Fruit fly (Drosophila melanogaster): Measurements from ENCODE around the gene ND-13A.

ND-13A gene

DNA sequence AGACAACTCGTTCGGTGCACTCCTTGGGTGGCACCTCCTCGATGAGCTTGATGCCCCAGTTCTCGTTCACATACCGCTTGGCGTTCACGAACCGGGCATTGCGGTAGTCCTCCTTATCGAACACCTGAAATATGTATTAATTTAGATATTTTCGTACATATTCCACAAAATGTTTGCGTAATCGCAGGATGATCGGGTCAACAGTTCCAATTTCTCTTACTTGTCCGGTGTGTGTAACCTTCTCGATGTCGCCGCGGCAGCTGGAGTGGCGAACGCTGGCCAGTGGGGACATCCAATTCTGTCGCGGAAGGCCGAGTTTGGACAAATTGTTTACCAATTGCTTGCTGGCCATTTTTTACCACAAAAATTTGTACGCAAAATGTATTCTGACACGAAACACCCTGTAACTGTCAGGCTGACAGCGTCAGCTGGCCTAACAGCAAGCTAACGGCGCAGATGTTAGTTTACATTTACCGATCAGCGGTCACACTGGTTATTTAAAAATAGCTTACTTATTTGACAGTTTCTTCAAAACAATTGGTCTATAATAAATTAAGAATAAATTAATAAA, at the start of gene ND-13A:
Gene ND-13A, minus strand, starts transcription at position 499 of the 571 bp plus-strand sequence.
- TF ChIP-seq bab1 (GFP tag; optimal IDR thresholded peaks at IDR 0.05) = peak; percentile 44
- TF ChIP-seq toe (GFP tag; optimal IDR thresholded peaks at IDR 0.05) = no peak

DNA sequence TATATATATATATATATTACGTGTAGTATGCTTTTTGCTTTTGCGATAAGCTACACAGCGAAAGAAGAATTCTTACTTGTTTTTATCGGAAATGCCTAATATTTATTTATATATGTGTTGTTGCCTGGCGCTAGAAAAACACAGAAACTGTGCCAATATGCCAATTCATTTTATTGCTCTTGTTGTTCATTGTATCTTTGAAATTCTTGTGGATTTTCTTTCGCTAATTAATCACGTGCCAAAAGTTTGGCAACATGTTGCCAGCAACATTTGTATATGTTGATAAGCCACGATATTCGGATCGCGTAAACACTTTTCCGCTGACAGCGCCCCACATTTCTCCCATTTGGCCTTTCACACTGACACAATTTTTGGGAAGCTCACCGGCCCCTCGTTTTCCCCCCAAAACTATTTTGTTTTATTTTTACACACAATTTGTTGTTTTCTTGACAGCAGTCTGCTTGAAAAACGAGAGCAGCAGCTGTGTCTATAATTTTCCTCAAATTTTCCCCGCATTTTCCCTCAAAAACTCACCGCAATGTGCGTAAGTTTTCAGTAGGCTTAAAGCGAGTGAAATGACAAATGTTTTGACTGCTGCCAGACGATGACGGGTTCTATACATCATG, 49.7 kb upstream of the ND-13A start:
- peak; percentile 67 for TF ChIP-seq kay (GFP tag; ENCODE audit: borderline replicate concordance)
- TF ChIP-seq CG7101 (tag; optimal IDR thresholded peaks at IDR 0.05) = peak; percentile 31
- peak; percentile 16 for TF ChIP-seq CG11617 (GFP tag; optimal IDR thresholded peaks at IDR 0.05)
- no peak for TF ChIP-seq Mnt (GFP tag; optimal IDR thresholded peaks at IDR 0.05)

DNA sequence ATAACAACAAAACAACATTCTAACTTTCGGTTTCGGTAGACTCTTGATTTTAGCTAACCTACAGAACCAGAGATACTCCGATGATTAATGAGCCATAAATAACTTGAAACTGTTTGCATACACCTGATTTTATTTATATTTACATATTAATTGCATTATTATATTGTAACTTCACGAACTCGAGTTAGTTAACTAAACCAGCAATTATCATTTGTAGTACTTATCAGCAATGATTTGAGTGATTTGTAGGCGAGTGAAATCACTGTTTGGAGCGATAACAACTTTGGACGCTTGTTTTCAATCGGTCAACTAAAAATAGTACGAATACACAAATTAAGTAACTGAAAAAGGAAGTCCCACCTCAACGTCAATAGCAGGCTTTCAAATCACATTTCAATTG, 47.8 kb upstream of the ND-13A start:
- TF ChIP-seq kay (GFP tag; ENCODE audit: borderline replicate concordance) (peak; percentile 84), CG1620 (GFP tag; optimal IDR thresholded peaks at IDR 0.05) (no peak), CG12768 (GFP tag; optimal IDR thresholded peaks at IDR 0.05) (no peak), pad (GFP tag; optimal IDR thresholded peaks at IDR 0.05) (no peak)

DNA sequence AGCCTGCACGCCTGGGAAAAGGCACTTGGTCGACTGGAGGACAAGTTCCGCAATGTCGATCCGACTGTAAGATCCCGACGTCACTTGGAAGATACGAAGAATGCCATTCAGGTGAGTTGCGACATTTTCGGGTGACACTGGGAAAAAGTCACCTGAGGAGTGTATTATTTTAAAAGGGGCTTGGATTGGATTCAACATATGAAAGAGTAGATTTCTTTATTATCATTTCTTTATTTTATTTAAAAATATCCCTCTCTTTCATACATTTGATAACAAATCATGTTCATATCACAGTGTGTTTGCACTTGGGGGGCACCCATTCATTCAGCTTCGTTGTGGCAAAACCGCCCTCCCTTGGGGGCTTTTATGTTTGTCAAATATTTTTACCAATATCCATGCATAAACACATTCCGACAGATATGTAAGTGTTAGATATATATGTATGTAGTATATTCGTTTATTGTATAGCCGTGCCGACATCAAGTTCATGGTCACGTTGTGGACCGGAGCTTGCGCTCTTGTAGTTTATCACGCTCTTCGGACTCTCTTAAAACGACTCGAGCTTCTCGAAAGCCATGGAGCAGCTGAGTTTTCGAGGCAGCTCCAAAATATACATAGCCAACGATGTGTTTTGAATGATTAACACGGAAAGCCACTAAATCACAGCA, 47.2 kb upstream of the ND-13A start:
- no peak for TF ChIP-seq CG33017 (tag; optimal IDR thresholded peaks at IDR 0.05)
- no peak for TF ChIP-seq tj (GFP tag; optimal IDR thresholded peaks at IDR 0.05)
- TF ChIP-seq Crg-1 (GFP tag; optimal IDR thresholded peaks at IDR 0.05) = no peak
- TF ChIP-seq cnc (optimal IDR thresholded peaks at IDR 0.05) = no peak
- no peak for TF ChIP-seq CG12768 (GFP tag; optimal IDR thresholded peaks at IDR 0.05)
- no peak for TF ChIP-seq cic (GFP tag; optimal IDR thresholded peaks at IDR 0.05)

DNA sequence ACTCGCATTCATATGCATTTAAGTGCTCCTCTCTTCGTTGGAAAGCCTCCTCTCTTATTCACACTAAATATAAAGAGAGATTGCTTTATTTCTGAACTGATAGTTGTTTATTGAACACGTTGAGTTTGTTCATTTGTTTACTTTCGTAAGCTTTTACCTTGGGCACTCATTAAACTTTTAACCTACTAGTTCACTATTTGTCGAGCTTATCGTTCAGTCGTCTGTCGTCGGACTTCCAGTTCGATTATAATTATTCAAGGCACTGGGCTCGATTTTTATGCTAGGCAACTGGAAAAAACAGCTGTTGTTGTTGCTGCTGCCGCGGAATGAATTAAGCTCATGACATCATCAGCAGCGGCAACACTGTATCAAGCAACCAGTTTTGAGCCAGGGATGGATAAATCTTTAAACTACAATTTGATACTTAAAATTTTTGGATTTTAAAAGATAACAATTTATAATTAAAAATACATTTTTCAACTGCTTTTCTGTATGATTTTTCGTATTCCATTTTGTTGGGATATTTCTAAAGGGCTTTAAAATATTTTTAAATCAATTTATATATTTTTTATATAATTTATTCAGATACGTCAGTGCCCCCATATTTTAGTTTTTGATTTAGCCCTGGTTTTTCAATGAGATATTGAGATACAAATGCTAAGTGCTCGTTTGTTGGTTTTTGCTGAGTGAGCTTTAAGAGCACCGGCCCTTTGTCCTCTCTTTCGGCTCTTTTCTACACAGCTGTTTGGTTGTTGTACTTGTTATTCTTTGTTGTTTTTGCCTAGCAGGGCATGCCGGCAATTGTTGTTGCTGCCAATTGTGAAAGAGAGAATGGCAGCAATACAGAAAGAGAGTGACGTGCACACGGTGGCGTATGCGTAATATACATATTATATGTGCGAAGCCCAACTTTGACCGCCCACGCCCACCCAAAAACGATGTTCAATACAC, 45.4 kb upstream of the ND-13A start:
- peak; percentile 54 for TF ChIP-seq CG1620 (GFP tag; optimal IDR thresholded peaks at IDR 0.05)
- TF ChIP-seq Crg-1 (GFP tag; optimal IDR thresholded peaks at IDR 0.05) = peak; percentile 85
- peak; percentile 86 for TF ChIP-seq cic (GFP tag; optimal IDR thresholded peaks at IDR 0.05)
- peak; percentile 91 for TF ChIP-seq tj (GFP tag; optimal IDR thresholded peaks at IDR 0.05)
- TF ChIP-seq CG7045 (GFP tag; optimal IDR thresholded peaks at IDR 0.05) = peak; percentile 97
- TF ChIP-seq CG11617 (GFP tag; optimal IDR thresholded peaks at IDR 0.05) = peak; percentile 97
- TF ChIP-seq kay (GFP tag; ENCODE audit: borderline replicate concordance) = peak; percentile 93
- peak; percentile 41 for TF ChIP-seq Mnt (GFP tag; optimal IDR thresholded peaks at IDR 0.05)
- peak; percentile 61 for TF ChIP-seq CG5204 (GFP tag; optimal IDR thresholded peaks at IDR 0.05)
- peak; percentile 89 for TF ChIP-seq pad (GFP tag; optimal IDR thresholded peaks at IDR 0.05)
- TF ChIP-seq ovo (GFP tag; optimal IDR thresholded peaks at IDR 0.05) = peak; percentile 89
- peak; percentile 60 for TF ChIP-seq Hr96 (GFP tag; optimal IDR thresholded peaks at IDR 0.05)
- peak; percentile 98 for TF ChIP-seq CG7101 (tag; optimal IDR thresholded peaks at IDR 0.05)
- peak; percentile 98 for TF ChIP-seq CG33017 (tag; optimal IDR thresholded peaks at IDR 0.05)
- TF ChIP-seq toe (GFP tag; optimal IDR thresholded peaks at IDR 0.05) = peak; percentile 75
- TF ChIP-seq CG12768 (GFP tag; optimal IDR thresholded peaks at IDR 0.05) = peak; percentile 97
- TF ChIP-seq Clk (GFP tag; optimal IDR thresholded peaks at IDR 0.05) = peak; percentile 92
- TF ChIP-seq cnc (optimal IDR thresholded peaks at IDR 0.05) = no peak
- TF ChIP-seq CG14711 (tag; optimal IDR thresholded peaks at IDR 0.05) = peak; percentile 94
- TF ChIP-seq bab1 (GFP tag; optimal IDR thresholded peaks at IDR 0.05) = peak; percentile 92

DNA sequence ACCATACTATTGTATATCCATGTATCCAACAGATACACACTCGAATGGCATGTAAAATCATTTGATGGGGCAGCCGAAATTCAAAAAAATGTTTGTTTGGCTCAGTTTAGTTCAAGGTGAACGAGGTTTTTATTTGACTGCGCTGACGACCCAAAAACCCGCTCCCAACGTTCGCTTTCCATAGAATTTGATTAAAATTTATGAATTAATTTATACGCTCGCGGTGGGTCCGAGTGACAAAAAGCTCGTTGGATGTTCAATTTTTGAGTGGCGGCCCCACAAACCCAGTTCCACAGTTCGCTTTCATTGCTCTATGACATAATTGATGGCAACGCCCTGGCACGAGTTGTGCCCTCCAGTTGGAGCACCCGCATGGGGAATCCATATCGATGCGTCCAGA, 19.6 kb upstream of the ND-13A start:
- TF ChIP-seq toe (GFP tag; optimal IDR thresholded peaks at IDR 0.05) = no peak
- no peak for TF ChIP-seq Clk (GFP tag; optimal IDR thresholded peaks at IDR 0.05)
- no peak for TF ChIP-seq CG11617 (GFP tag; optimal IDR thresholded peaks at IDR 0.05)
- no peak for TF ChIP-seq Mnt (GFP tag; optimal IDR thresholded peaks at IDR 0.05)

DNA sequence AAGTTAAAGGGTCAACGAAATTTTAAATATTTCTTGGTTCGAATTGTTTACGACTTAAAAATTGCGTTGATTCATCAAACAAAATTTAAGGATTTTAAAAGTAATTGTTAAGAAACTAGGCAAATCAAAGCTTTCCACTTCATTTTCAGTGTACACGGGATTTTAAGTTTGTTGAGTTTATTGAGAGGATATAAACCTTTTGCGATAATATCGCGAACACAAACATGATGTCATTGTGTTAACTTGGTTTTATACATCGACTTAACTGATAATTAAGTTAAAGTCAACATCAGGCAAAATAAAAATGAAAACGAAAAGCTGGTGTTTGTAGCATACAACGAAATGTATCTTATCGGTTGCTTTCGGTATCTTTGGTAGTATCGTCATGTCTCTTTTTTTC, 17.0 kb upstream of the ND-13A start:
- TF ChIP-seq Mnt (GFP tag; optimal IDR thresholded peaks at IDR 0.05) = no peak
- TF ChIP-seq CG33017 (tag; optimal IDR thresholded peaks at IDR 0.05) = peak; percentile 17
- no peak for TF ChIP-seq kay (GFP tag; ENCODE audit: borderline replicate concordance)
- TF ChIP-seq CG1620 (GFP tag; optimal IDR thresholded peaks at IDR 0.05) = no peak
- TF ChIP-seq bab1 (GFP tag; optimal IDR thresholded peaks at IDR 0.05) = no peak
- TF ChIP-seq pad (GFP tag; optimal IDR thresholded peaks at IDR 0.05) = no peak
- peak; percentile 48 for TF ChIP-seq CG11617 (GFP tag; optimal IDR thresholded peaks at IDR 0.05)
- TF ChIP-seq CG12768 (GFP tag; optimal IDR thresholded peaks at IDR 0.05) = no peak
- TF ChIP-seq Crg-1 (GFP tag; optimal IDR thresholded peaks at IDR 0.05) = peak; percentile 28
- peak; percentile 38 for TF ChIP-seq CG7101 (tag; optimal IDR thresholded peaks at IDR 0.05)
- TF ChIP-seq toe (GFP tag; optimal IDR thresholded peaks at IDR 0.05) = no peak
- no peak for TF ChIP-seq tj (GFP tag; optimal IDR thresholded peaks at IDR 0.05)
- TF ChIP-seq cic (GFP tag; optimal IDR thresholded peaks at IDR 0.05) = peak; percentile 45
- no peak for TF ChIP-seq Clk (GFP tag; optimal IDR thresholded peaks at IDR 0.05)
- no peak for TF ChIP-seq CG14711 (tag; optimal IDR thresholded peaks at IDR 0.05)
- TF ChIP-seq CG7045 (GFP tag; optimal IDR thresholded peaks at IDR 0.05) = peak; percentile 53

Data from whole organism, adult.